Fruit fly (Drosophila melanogaster) whole organism, adult: ENCODE measurements around the gene CG32388.

ENCODE experiments used
- CG11617 ChIP-seq: fragments of 200-800 bp; sonication (Bioruptor generic); optimal IDR thresholded peaks from 2 replicates; lab custom pipeline; 2017; ENCODE audit warnings: mild to moderate bottlenecking, missing biosample characterization, missing genetic modification reagents, missing genetic modification characterization
- CG12768 ChIP-seq: fragments of 200-800 bp; sonication (Bioruptor generic); optimal IDR thresholded peaks from 2 replicates; lab custom pipeline; 2017; ENCODE audit warnings: missing biosample characterization, missing genetic modification characterization, mild to moderate bottlenecking, moderate library complexity, missing genetic modification reagents
- CG14711 ChIP-seq: fragments of 200-800 bp; sonication (Bioruptor generic); optimal IDR thresholded peaks from 2 replicates; lab custom pipeline; 2018; ENCODE audit warnings: missing biosample characterization, mild to moderate bottlenecking, missing genetic modification characterization, moderate library complexity
- CG1620 ChIP-seq: fragments of 200-800 bp; sonication (Bioruptor generic); optimal IDR thresholded peaks from 2 replicates; lab custom pipeline; 2016; ENCODE audit warnings: missing biosample characterization, missing genetic modification characterization
- CG33017 ChIP-seq: fragments of 200-800 bp; sonication (Bioruptor generic); optimal IDR thresholded peaks from 2 replicates; lab custom pipeline; 2018; ENCODE audit warnings: missing biosample characterization, mild to moderate bottlenecking, missing genetic modification characterization, moderate library complexity
- CG5204 ChIP-seq: fragments of 200-800 bp; sonication (Bioruptor generic); optimal IDR thresholded peaks from 2 replicates; lab custom pipeline; 2016; ENCODE audit warnings: missing biosample characterization, missing genetic modification characterization
- CG7045 ChIP-seq: fragments of 200-800 bp; sonication (Bioruptor generic); optimal IDR thresholded peaks from 2 replicates; lab custom pipeline; 2017; ENCODE audit warnings: missing biosample characterization, mild to moderate bottlenecking, missing genetic modification characterization
- CG7101 ChIP-seq: fragments of 200-800 bp; sonication (Bioruptor generic); optimal IDR thresholded peaks from 2 replicates; lab custom pipeline; 2018; ENCODE audit warnings: missing biosample characterization, mild to moderate bottlenecking, missing genetic modification characterization, moderate library complexity
- Clk ChIP-seq: fragments of 200-800 bp; sonication (Bioruptor generic); optimal IDR thresholded peaks from 2 replicates; lab custom pipeline; 2017; ENCODE audit warnings: missing biosample characterization, missing genetic modification characterization
- Crg-1 ChIP-seq: fragments of 200-800 bp; sonication (Bioruptor generic); optimal IDR thresholded peaks from 2 replicates; lab custom pipeline; 2016; ENCODE audit warnings: missing biosample characterization, missing genetic modification characterization
- Hr96 ChIP-seq: fragments of 200-800 bp; sonication (Bioruptor generic); optimal IDR thresholded peaks from 2 replicates; lab custom pipeline; 2016; ENCODE audit warnings: missing biosample characterization, missing genetic modification characterization
- Mnt ChIP-seq: fragments of 200-800 bp; sonication (Bioruptor generic); optimal IDR thresholded peaks from 2 replicates; lab custom pipeline; 2016; ENCODE audit warnings: missing biosample characterization, mild to moderate bottlenecking, missing genetic modification characterization
- bab1 ChIP-seq: fragments of 200-800 bp; sonication (Bioruptor generic); optimal IDR thresholded peaks from 3 replicates; lab custom pipeline; 2019; ENCODE audit warnings: missing biosample characterization, mild to moderate bottlenecking, missing genetic modification characterization, moderate library complexity
- cic ChIP-seq: fragments of 200-800 bp; sonication (Bioruptor generic); optimal IDR thresholded peaks from 2 replicates; lab custom pipeline; 2017; ENCODE audit warnings: missing biosample characterization, mild to moderate bottlenecking, missing genetic modification characterization, moderate library complexity
- cnc ChIP-seq, 2 experiments: fragments of >200 bp; optimal IDR thresholded peaks; 2 replicates each; lab custom pipeline; 2017
- kay ChIP-seq: fragments of 200-800 bp; sonication (Bioruptor generic); peaks from one replicate; lab custom pipeline; 2016; ENCODE audit warnings: missing biosample characterization, missing genetic modification characterization, borderline replicate concordance
- ovo ChIP-seq: fragments of 200-800 bp; sonication (Bioruptor generic); optimal IDR thresholded peaks from 2 replicates; lab custom pipeline; 2016; ENCODE audit warnings: missing biosample characterization, missing genetic modification characterization
- pad ChIP-seq: fragments of 200-800 bp; sonication (Bioruptor generic); optimal IDR thresholded peaks from 3 replicates; lab custom pipeline; 2017; ENCODE audit warnings: missing biosample characterization, missing genetic modification characterization, mild to moderate bottlenecking, moderate library complexity, missing genetic modification reagents
- tj ChIP-seq: fragments of 200-800 bp; sonication (Bioruptor generic); optimal IDR thresholded peaks from 3 replicates; lab custom pipeline; 2017; ENCODE audit warnings: missing biosample characterization, mild to moderate bottlenecking, missing genetic modification characterization, moderate library complexity
- toe ChIP-seq: fragments of 200-800 bp; sonication (Bioruptor generic); optimal IDR thresholded peaks from 2 replicates; lab custom pipeline; 2016; ENCODE audit warnings: missing biosample characterization, missing genetic modification characterization

Gene CG32388

dm6 chr3L:6990288-6990687, 5.9 kb upstream of the CG32388 start, which contains the start of gene bin:
TSS of gene bin (plus strand) at chr3L:6990622.
- TF ChIP-seq CG7045 (no peak), CG14711 (no peak), pad (no peak), cic (GFP tag; lab: Kevin White, UChicago) (no peak), cnc (optimal IDR thresholded peaks at IDR 0.05; lab: Kevin White, UChicago) (no peak), Clk (GFP tag; lab: Kevin White, UChicago) (no peak), Crg-1 (GFP tag; lab: Kevin White, UChicago) (no peak)

- TF ChIP-seq tj (GFP tag; lab: Kevin White, UChicago) (no peak), ovo (GFP tag; lab: Kevin White, UChicago) (no peak), Hr96 (GFP tag; lab: Kevin White, UChicago) (no peak), pad (peak; percentile 18), CG7045 (peak; percentile 26), Mnt (no peak), toe (GFP tag; lab: Kevin White, UChicago) (no peak), CG11617 (no peak), Clk (GFP tag; lab: Kevin White, UChicago) (no peak), bab1 (GFP tag; lab: Kevin White, UChicago) (peak; percentile 17), cic (GFP tag; lab: Kevin White, UChicago) (no peak), CG33017 (tag; lab: Kevin White, UChicago) (no peak), CG1620 (GFP tag; lab: Kevin White, UChicago) (no peak), kay (GFP tag; lab: Kevin White, UChicago) (no peak), CG5204 (GFP tag; lab: Kevin White, UChicago) (no peak), cnc (optimal IDR thresholded peaks at IDR 0.05; lab: Kevin White, UChicago) (no peak), Crg-1 (GFP tag; lab: Kevin White, UChicago) (no peak), CG7101 (tag; lab: Kevin White, UChicago) (peak; percentile 14), CG14711 (no peak), CG12768 (no peak)
These were observed 4.7 kb upstream of the CG32388 start for dm6 chr3L:6988942-6989569.

dm6 chr3L:6981823-6982222, 2.6 kb downstream of the CG32388 start:
- TF ChIP-seq CG7101 (tag; lab: Kevin White, UChicago) (no peak), CG11617 (no peak), cnc (optimal IDR thresholded peaks at IDR 0.05; lab: Kevin White, UChicago) (no peak), Hr96 (GFP tag; lab: Kevin White, UChicago) (no peak), Mnt (no peak), CG33017 (tag; lab: Kevin White, UChicago) (no peak), pad (no peak), CG5204 (GFP tag; lab: Kevin White, UChicago) (no peak), CG12768 (no peak), bab1 (GFP tag; lab: Kevin White, UChicago) (no peak), CG14711 (no peak), cic (GFP tag; lab: Kevin White, UChicago) (no peak), Crg-1 (GFP tag; lab: Kevin White, UChicago) (no peak), Clk (GFP tag; lab: Kevin White, UChicago) (no peak)

- TF ChIP-seq pad (no peak), CG7045 (no peak), Mnt (no peak), ovo (GFP tag; lab: Kevin White, UChicago) (no peak), CG11617 (no peak), CG1620 (GFP tag; lab: Kevin White, UChicago) (no peak)
These were observed 3.2 kb downstream of the CG32388 start for dm6 chr3L:6981109-6981741.

DNA sequence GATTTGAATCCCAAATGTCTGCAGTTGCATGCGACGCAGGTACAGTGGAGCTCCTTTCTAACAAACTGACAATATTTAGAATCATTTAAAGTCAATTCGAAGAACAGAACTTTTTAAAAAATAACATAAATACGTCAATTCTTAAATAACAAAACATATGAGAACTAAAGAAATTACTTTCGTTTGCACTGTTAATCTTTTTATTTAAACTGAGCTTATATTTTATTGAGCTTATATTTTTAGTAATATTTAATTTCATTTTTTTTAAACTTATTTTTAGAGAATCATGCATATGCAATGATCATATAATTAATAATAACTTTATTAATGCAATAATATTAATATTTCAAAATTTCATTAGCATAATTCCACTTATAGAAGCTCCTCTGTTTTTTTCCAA, 3.8 kb downstream of the CG32388 start:
- TF ChIP-seq Hr96 (GFP tag; lab: Kevin White, UChicago) (no peak), Clk (GFP tag; lab: Kevin White, UChicago) (no peak), Mnt (no peak), CG14711 (no peak), ovo (GFP tag; lab: Kevin White, UChicago) (no peak), tj (GFP tag; lab: Kevin White, UChicago) (no peak), cnc (optimal IDR thresholded peaks at IDR 0.05; lab: Kevin White, UChicago) (no peak), kay (GFP tag; lab: Kevin White, UChicago) (no peak), CG33017 (tag; lab: Kevin White, UChicago) (no peak), pad (no peak), CG7045 (no peak), CG7101 (tag; lab: Kevin White, UChicago) (no peak), Crg-1 (GFP tag; lab: Kevin White, UChicago) (no peak), CG12768 (no peak)

DNA sequence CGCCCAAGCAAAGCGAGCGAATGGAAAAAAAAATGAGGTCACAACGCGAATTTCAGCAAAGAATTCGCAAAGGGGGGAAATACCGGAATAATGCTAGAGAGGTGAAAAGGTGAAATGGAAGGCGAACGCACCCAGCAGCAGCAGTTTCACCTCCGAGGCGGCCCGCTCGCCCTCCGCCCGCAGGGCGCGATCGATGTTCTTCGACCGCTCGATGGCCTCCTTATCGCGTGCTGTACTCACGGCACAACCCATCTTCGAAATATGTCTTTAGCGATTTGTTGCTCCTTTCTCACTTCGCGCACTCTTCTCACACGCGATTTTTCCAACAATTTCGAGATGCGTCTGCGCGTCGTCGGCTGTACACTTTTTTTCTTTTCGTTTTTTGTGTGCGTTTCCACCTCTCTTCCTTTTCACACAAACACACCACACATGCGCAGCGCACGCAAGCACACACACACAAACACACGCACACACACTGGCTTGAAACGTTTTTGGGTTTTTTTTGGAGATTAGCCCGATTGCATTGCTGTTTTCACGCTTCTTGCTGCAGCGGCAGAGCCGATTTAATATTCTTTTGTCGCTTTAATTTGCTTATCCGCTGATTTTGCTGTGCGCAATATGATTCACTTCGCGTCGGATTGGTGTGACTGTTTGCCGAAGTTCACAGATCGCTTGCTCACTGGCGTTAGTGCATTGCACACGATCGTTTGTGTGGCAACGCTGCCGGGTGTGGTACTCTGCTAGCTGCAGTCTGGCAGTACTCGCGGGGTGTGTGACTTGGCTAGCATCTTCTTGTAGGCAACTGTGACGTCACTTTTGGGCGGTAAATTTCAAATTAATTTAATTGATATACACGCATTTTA, 4.8 kb downstream of the CG32388 start, which contains the start of gene Galphai:
Gene Galphai, minus strand, starts transcription at position 658 of the 863 bp plus-strand sequence.
- TF ChIP-seq Crg-1 (GFP tag; lab: Kevin White, UChicago) = peak; percentile 47
- TF ChIP-seq Hr96 (GFP tag; lab: Kevin White, UChicago) = no peak
- TF ChIP-seq CG7045 = no peak
- TF ChIP-seq bab1 (GFP tag; lab: Kevin White, UChicago) = peak; percentile 84
- TF ChIP-seq CG14711 = peak; percentile 4
- peak; percentile 60 for TF ChIP-seq CG7101 (tag; lab: Kevin White, UChicago)
- peak; percentile 60 for TF ChIP-seq tj (GFP tag; lab: Kevin White, UChicago)
- TF ChIP-seq Mnt = peak; percentile 48
- TF ChIP-seq CG33017 (tag; lab: Kevin White, UChicago) = no peak
- peak; percentile 65 for TF ChIP-seq CG1620 (GFP tag; lab: Kevin White, UChicago)
- no peak for TF ChIP-seq CG5204 (GFP tag; lab: Kevin White, UChicago)
- no peak for TF ChIP-seq CG11617
- peak; percentile 38 for TF ChIP-seq ovo (GFP tag; lab: Kevin White, UChicago)
- TF ChIP-seq pad = peak; percentile 93
- peak; percentile 34 for TF ChIP-seq cic (GFP tag; lab: Kevin White, UChicago)
- peak; percentile 99 for TF ChIP-seq kay (GFP tag; lab: Kevin White, UChicago)
